Worm (Caenorhabditis elegans): ENCODE results near the gene C14A6.8.

ce11 chrV:18143445-18143844 lies 28.0 kb downstream of the C14A6.8 start, which contains the start of gene Y37H2A.14:
- no peak for TF ChIP-seq F13C5.2 (tag; optimal IDR thresholded peaks at IDR 0.05)
- TF ChIP-seq tbx-37 (GFP tag; conservative IDR thresholded peaks at IDR 0.05), result no peak
- no peak for TF ChIP-seq ets-7 (tag; optimal IDR thresholded peaks at IDR 0.05)
- TF ChIP-seq aly-1 (tag; optimal IDR thresholded peaks at IDR 0.05), result no peak
- no peak for TF ChIP-seq tbx-11 (GFP tag; IDR thresholded peaks at IDR 0.05)
- no peak for TF ChIP-seq ama-1 (optimal IDR thresholded peaks at IDR 0.05)
- no peak for TF ChIP-seq hnd-1 (tag; optimal IDR thresholded peaks at IDR 0.05)
- TF ChIP-seq ceh-13 (GFP tag; optimal IDR thresholded peaks at IDR 0.05), result no peak
- TF ChIP-seq B0310.2 (tag; optimal IDR thresholded peaks at IDR 0.05), result no peak
- TF ChIP-seq scrt-1 (GFP tag; IDR thresholded peaks at IDR 0.05), result no peak
